Worm (Caenorhabditis elegans) whole organism, young adult: Measurements from ENCODE around the gene jkk-1.

Experiments used
- F39B2.1 ChIP-seq: fragments of 200-800 bp; sonication (Bioruptor generic); IDR thresholded peaks from 2 replicates; pipeline ENCODE4 v1.3.6; 2022; ENCODE audit warnings: missing genetic modification reagents, missing genetic modification characterization, missing compliant biosample characterization
- T26A5.8 ChIP-seq: sonication (generic microtip); optimal IDR thresholded peaks from 2 replicates; lab custom pipeline; 2016; ENCODE audit warnings: missing genetic modification characterization, missing compliant biosample characterization
- Y53G8AR.9 ChIP-seq: fragments of 200-800 bp; sonication (Bioruptor generic); conservative IDR thresholded peaks from 2 replicates; pipeline ENCODE4 v1.3.6; 2022; ENCODE audit warnings: missing genetic modification reagents, missing genetic modification characterization, missing compliant biosample characterization
- Y67H2A.10 ChIP-seq: fragments of 200-800 bp; sonication (Bioruptor generic); conservative IDR thresholded peaks from 2 replicates; pipeline ENCODE4 v1.3.6; 2022; ENCODE audit warnings: missing genetic modification reagents, missing genetic modification characterization, missing compliant biosample characterization
- Y79H2A.3 ChIP-seq: fragments of 200-800 bp; sonication (Bioruptor generic); conservative IDR thresholded peaks from 2 replicates; pipeline ENCODE4 v1.3.6; 2022; ENCODE audit warnings: missing genetic modification reagents, missing genetic modification characterization, missing compliant biosample characterization
- akir-1 ChIP-seq: fragments of 200-800 bp; sonication (Bioruptor generic); optimal IDR thresholded peaks from 2 replicates; lab custom pipeline; 2018; ENCODE audit warnings: mild to moderate bottlenecking, missing genetic modification characterization, moderate library complexity, missing compliant biosample characterization
- athp-1 ChIP-seq: sonication (generic microtip); optimal IDR thresholded peaks from 2 replicates; lab custom pipeline; 2017; ENCODE audit warnings: mild to moderate bottlenecking, missing genetic modification characterization, missing compliant biosample characterization
- bed-1 ChIP-seq: fragments of 200-800 bp; sonication (Bioruptor generic); IDR thresholded peaks from 2 replicates; pipeline ENCODE4 v1.3.6; 2022; ENCODE audit warnings: missing genetic modification reagents, missing genetic modification characterization, missing compliant biosample characterization
- ceh-79 ChIP-seq: sonication (generic microtip); optimal IDR thresholded peaks from 2 replicates; lab custom pipeline; 2017; ENCODE audit warnings: mild to moderate bottlenecking, missing genetic modification characterization, missing compliant biosample characterization
- efl-1 ChIP-seq: fragments of 150-350 bp; optimal IDR thresholded peaks from 2 replicates; lab custom pipeline; 2014; ENCODE audit warnings: missing biosample characterization, missing genetic modification reagents, missing genetic modification characterization
- ekl-4 ChIP-seq: fragments of 200-800 bp; sonication (Bioruptor generic); IDR thresholded peaks from 2 replicates; pipeline ENCODE4 v1.3.6; 2022; ENCODE audit warnings: missing genetic modification reagents, missing genetic modification characterization, missing compliant biosample characterization
- hlh-12 ChIP-seq: sonication (generic microtip); optimal IDR thresholded peaks from 2 replicates; lab custom pipeline; 2016; ENCODE audit warnings: missing genetic modification characterization, missing compliant biosample characterization
- hrde-1 ChIP-seq: sonication (generic microtip); optimal IDR thresholded peaks from 2 replicates; lab custom pipeline; 2016; ENCODE audit warnings: missing genetic modification characterization, mild to moderate bottlenecking, missing compliant biosample characterization, moderate library complexity, missing genotype, missing genetic modification reagents, borderline replicate concordance
- madf-10 ChIP-seq: sonication (generic microtip); optimal IDR thresholded peaks from 2 replicates; lab custom pipeline; 2016; ENCODE audit warnings: mild to moderate bottlenecking, missing genetic modification characterization, missing compliant biosample characterization
- madf-3 ChIP-seq: fragments of 200-800 bp; sonication (Bioruptor generic); IDR thresholded peaks from 2 replicates; pipeline ENCODE4 v1.3.6; 2022; ENCODE audit warnings: missing genetic modification reagents, missing genetic modification characterization, missing compliant biosample characterization
- madf-8 ChIP-seq: fragments of 200-800 bp; sonication (Bioruptor generic); conservative IDR thresholded peaks from 2 replicates; pipeline ENCODE4 v1.3.6; 2022; ENCODE audit warnings: missing genetic modification reagents, missing genetic modification characterization, missing compliant biosample characterization
- mes-4 ChIP-seq: sonication (generic microtip); optimal IDR thresholded peaks from 2 replicates; lab custom pipeline; 2016; ENCODE audit warnings: missing genotype, missing genetic modification characterization, missing compliant biosample characterization
- repo-1 ChIP-seq: sonication (generic microtip); optimal IDR thresholded peaks from 2 replicates; lab custom pipeline; 2017; ENCODE audit warnings: mild to moderate bottlenecking, missing genetic modification characterization, missing compliant biosample characterization
- snpc-1.1 ChIP-seq: sonication (generic microtip); optimal IDR thresholded peaks from 2 replicates; lab custom pipeline; 2017; ENCODE audit warnings: missing genetic modification characterization, mild to moderate bottlenecking, missing compliant biosample characterization, antibody characterized with exemption, moderate library complexity, missing genotype, missing genetic modification reagents; ENCODE audit not compliant: insufficient read depth
- ztf-3 ChIP-seq: fragments of 200-800 bp; sonication (Bioruptor generic); optimal IDR thresholded peaks from 2 replicates; lab custom pipeline; 2018; ENCODE audit warnings: mild to moderate bottlenecking, missing genetic modification characterization, missing compliant biosample characterization

The jkk-1 gene

DNA sequence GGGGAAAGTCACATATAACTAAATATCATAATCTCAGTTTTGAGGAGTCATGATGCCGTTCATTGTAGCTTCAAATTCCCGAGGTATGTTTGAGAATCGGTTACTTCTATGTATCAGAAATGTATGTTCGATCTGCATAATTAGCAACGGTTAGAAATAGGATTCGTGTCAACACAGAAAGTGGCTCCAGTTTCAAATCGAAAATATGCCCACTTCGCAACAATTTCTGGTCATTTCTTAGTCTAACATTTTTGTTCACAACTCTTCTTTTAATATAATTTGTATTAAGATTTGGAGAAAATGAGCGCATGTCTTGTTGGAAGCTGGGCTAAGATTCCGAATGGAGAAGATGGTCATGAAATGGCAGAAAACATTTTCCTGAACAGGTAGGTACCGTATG is 45.2 kb downstream of the jkk-1 start, which contains the start of gene pks-1:
TSS of gene pks-1 (plus strand) at position 301 of the 400 bp plus-strand sequence.
- no peak for TF ChIP-seq mes-4 (tag; lab: Kevin White, UChicago)
- no peak for TF ChIP-seq hrde-1 (tag; lab: Kevin White, UChicago)
- no peak for TF ChIP-seq akir-1
- no peak for TF ChIP-seq ztf-3 (GFP tag; lab: Kevin White, UChicago)
- TF ChIP-seq T26A5.8 (tag; lab: Kevin White, UChicago) = no peak
- TF ChIP-seq hlh-12 = no peak
- no peak for TF ChIP-seq F39B2.1 (GFP tag; lab: Robert Waterston, UW)
- TF ChIP-seq Y79H2A.3 (GFP tag; lab: Robert Waterston, UW) = no peak
- TF ChIP-seq ekl-4 (GFP tag; lab: Robert Waterston, UW) = no peak
- TF ChIP-seq Y53G8AR.9 (GFP tag; lab: Robert Waterston, UW) = no peak
- TF ChIP-seq efl-1 (GFP tag; lab: Kevin White, UChicago) = no peak
- TF ChIP-seq madf-10 (tag; lab: Kevin White, UChicago) = no peak
- TF ChIP-seq repo-1 (tag; lab: Kevin White, UChicago) = no peak
- no peak for TF ChIP-seq ceh-79
- no peak for TF ChIP-seq madf-8
- TF ChIP-seq bed-1 = no peak
- no peak for TF ChIP-seq snpc-1.1 (tag; lab: Kevin White, UChicago)
- no peak for TF ChIP-seq athp-1 (tag; lab: Kevin White, UChicago)

DNA sequence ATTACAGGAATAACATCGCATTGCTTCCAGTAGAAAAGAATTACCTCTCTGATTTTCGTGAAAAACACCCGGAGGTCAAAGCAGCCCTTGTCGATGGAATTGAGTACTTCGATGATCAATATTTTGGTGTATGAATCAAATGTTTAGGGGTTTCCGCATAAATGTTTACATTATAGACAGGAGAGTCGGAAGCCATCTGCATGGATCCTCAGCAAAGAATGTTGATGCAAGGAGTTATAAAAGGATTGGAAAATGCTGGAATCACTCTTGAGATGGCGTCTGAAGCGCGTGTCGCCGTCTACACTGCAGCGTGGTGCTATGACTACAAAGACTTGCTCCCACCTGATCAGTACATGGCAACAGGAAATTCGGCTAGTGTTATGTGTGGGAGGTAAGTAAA is 46.0 kb downstream of the jkk-1 start, which contains the start of gene C41A3.2:
TSS of gene C41A3.2 (minus strand) at position 101 of the 400 bp plus-strand sequence.
- 0 out of 2 replicates have a peak, but pooled peaks have one; percentile 32 for TF ChIP-seq madf-3 (GFP tag; lab: Robert Waterston, UW)
- TF ChIP-seq Y67H2A.10 (GFP tag; lab: Robert Waterston, UW) = no peak
- TF ChIP-seq, all 124 proteins: peak for 1
